Worm (Caenorhabditis elegans) whole organism, late embryonic: ENCODE results near the gene T09F5.1.
A peak's percentile ranks its signal among the peaks of the same experiment; 100 is the strongest.
"Not testable (repeated sequence)": the region's sequence is repeated elsewhere in the genome, so short reads cannot be mapped to it uniquely, and the experiment has no call there.

ENCODE experiments used
- F13H6.1 ChIP-seq: sonication (generic microtip); optimal IDR thresholded peaks from 2 replicates; lab custom pipeline; 2016; ENCODE audit warnings: missing genetic modification characterization, missing compliant biosample characterization
- K09A11.1 ChIP-seq: sonication (generic microtip); optimal IDR thresholded peaks from 2 replicates; lab custom pipeline; 2017; ENCODE audit warnings: antibody characterized with exemption, mild to moderate bottlenecking, missing genetic modification characterization, missing compliant biosample characterization; ENCODE audit not compliant: insufficient read depth
- T23F11.4 ChIP-seq: fragments of 200-800 bp; sonication (Bioruptor generic); optimal IDR thresholded peaks from 2 replicates; lab custom pipeline; 2018; ENCODE audit warnings: mild to moderate bottlenecking, missing genetic modification characterization, missing compliant biosample characterization
- Y22D7AL.16 ChIP-seq: sonication (generic microtip); optimal IDR thresholded peaks from 2 replicates; lab custom pipeline; 2016; ENCODE audit warnings: missing genetic modification characterization, missing compliant biosample characterization
- ama-1 ChIP-seq: fragments of 150-350 bp; optimal IDR thresholded peaks from 2 replicates; lab custom pipeline; 2014
- ceh-18 ChIP-seq: sonication (generic microtip); optimal IDR thresholded peaks from 2 replicates; lab custom pipeline; 2016; ENCODE audit warnings: missing genetic modification characterization, missing compliant biosample characterization
- ceh-19 ChIP-seq: fragments of 200-800 bp; sonication (Bioruptor generic); optimal IDR thresholded peaks from 2 replicates; lab custom pipeline; 2018; ENCODE audit warnings: mild to moderate bottlenecking, missing genetic modification characterization, missing compliant biosample characterization
- ceh-24 ChIP-seq: sonication (generic microtip); optimal IDR thresholded peaks from 2 replicates; lab custom pipeline; 2016; ENCODE audit warnings: mild to moderate bottlenecking, missing genetic modification characterization, missing compliant biosample characterization
- ceh-31 ChIP-seq: sonication (generic microtip); optimal IDR thresholded peaks from 2 replicates; lab custom pipeline; 2016; ENCODE audit warnings: missing genetic modification characterization, missing compliant biosample characterization
- ceh-34 ChIP-seq: sonication (generic microtip); optimal IDR thresholded peaks from 2 replicates; lab custom pipeline; 2016; ENCODE audit warnings: mild to moderate bottlenecking, missing genetic modification characterization, missing compliant biosample characterization
- ceh-45 ChIP-seq: fragments of 200-800 bp; sonication (Bioruptor generic); IDR thresholded peaks from 2 replicates; pipeline ENCODE4 v1.3.6; 2022; ENCODE audit warnings: missing genetic modification reagents, missing genetic modification characterization, missing compliant biosample characterization
- ceh-48 ChIP-seq: sonication (generic microtip); optimal IDR thresholded peaks from 2 replicates; lab custom pipeline; 2016; ENCODE audit warnings: missing genetic modification characterization, inconsistent platforms, missing compliant biosample characterization
- che-1 ChIP-seq: sonication (generic microtip); optimal IDR thresholded peaks from 2 replicates; lab custom pipeline; 2016; ENCODE audit warnings: mild to moderate bottlenecking, missing genetic modification characterization, missing compliant biosample characterization
- elt-2 ChIP-seq: sonication (generic microtip); optimal IDR thresholded peaks from 2 replicates; lab custom pipeline; 2016; ENCODE audit warnings: missing genetic modification reagents, missing genetic modification characterization, missing compliant biosample characterization
- elt-4 ChIP-seq: sonication (generic microtip); optimal IDR thresholded peaks from 2 replicates; lab custom pipeline; 2016; ENCODE audit warnings: missing genetic modification characterization, missing compliant biosample characterization
- ets-4 ChIP-seq: sonication (generic microtip); optimal IDR thresholded peaks from 2 replicates; lab custom pipeline; 2016; ENCODE audit warnings: missing genetic modification characterization, missing compliant biosample characterization
- eyg-1 ChIP-seq: sonication (generic microtip); optimal IDR thresholded peaks from 2 replicates; lab custom pipeline; 2016; ENCODE audit warnings: missing genotype, missing genetic modification characterization, missing compliant biosample characterization
- gmeb-2 ChIP-seq: sonication (generic microtip); optimal IDR thresholded peaks from 2 replicates; lab custom pipeline; 2016; ENCODE audit warnings: missing genetic modification characterization, inconsistent platforms, missing compliant biosample characterization
- hlh-13 ChIP-seq: fragments of 200-800 bp; sonication (Bioruptor generic); optimal IDR thresholded peaks from 2 replicates; lab custom pipeline; 2018; ENCODE audit warnings: mild to moderate bottlenecking, missing genetic modification characterization, missing compliant biosample characterization
- hlh-15 ChIP-seq: sonication (generic microtip); optimal IDR thresholded peaks from 2 replicates; lab custom pipeline; 2016; ENCODE audit warnings: missing genetic modification characterization, missing compliant biosample characterization
- hlh-8 ChIP-seq: sonication (generic microtip); optimal IDR thresholded peaks from 2 replicates; lab custom pipeline; 2016; ENCODE audit warnings: missing genotype, missing genetic modification characterization, missing compliant biosample characterization
- lin-11 ChIP-seq: fragments of 200-800 bp; sonication (Bioruptor generic); optimal IDR thresholded peaks from 2 replicates; lab custom pipeline; 2018; ENCODE audit warnings: mild to moderate bottlenecking, missing genetic modification characterization, missing compliant biosample characterization
- nhr-11 ChIP-seq: fragments of 150-350 bp; optimal IDR thresholded peaks from 2 replicates; lab custom pipeline; 2014; ENCODE audit warnings: missing biosample characterization, missing genetic modification characterization
- nhr-232 ChIP-seq: sonication (generic microtip); optimal IDR thresholded peaks from 2 replicates; lab custom pipeline; 2016; ENCODE audit warnings: missing genetic modification characterization, missing compliant biosample characterization
- npax-4 ChIP-seq: sonication (generic microtip); optimal IDR thresholded peaks from 2 replicates; lab custom pipeline; 2016; ENCODE audit warnings: missing genetic modification characterization, missing compliant biosample characterization
- odd-2 ChIP-seq: sonication (generic microtip); optimal IDR thresholded peaks from 2 replicates; lab custom pipeline; 2017; ENCODE audit warnings: antibody characterized with exemption, mild to moderate bottlenecking, missing genetic modification characterization, missing compliant biosample characterization
- pag-3 ChIP-seq: sonication (generic microtip); optimal IDR thresholded peaks from 2 replicates; lab custom pipeline; 2016; ENCODE audit warnings: missing compliant biosample characterization, missing genetic modification characterization, borderline replicate concordance
- pax-1 ChIP-seq: fragments of 150-350 bp; optimal IDR thresholded peaks from 2 replicates; lab custom pipeline; 2014; ENCODE audit warnings: missing biosample characterization, missing genetic modification characterization
- pha-2 ChIP-seq: sonication (generic microtip); optimal IDR thresholded peaks from 2 replicates; lab custom pipeline; 2017; ENCODE audit warnings: mild to moderate bottlenecking, missing genetic modification characterization, missing compliant biosample characterization
- pha-4 ChIP-seq: fragments of 150-350 bp; optimal IDR thresholded peaks from 2 replicates; lab custom pipeline; 2018; ENCODE audit warnings: missing biosample characterization, missing genetic modification reagents, missing genetic modification characterization
- pqm-1 ChIP-seq: sonication (generic microtip); optimal IDR thresholded peaks from 2 replicates; lab custom pipeline; 2016; ENCODE audit warnings: missing genetic modification characterization, missing compliant biosample characterization
- pros-1 ChIP-seq: fragments of 150-350 bp; optimal IDR thresholded peaks from 2 replicates; lab custom pipeline; 2014; ENCODE audit warnings: missing biosample characterization, missing genetic modification reagents, missing genetic modification characterization
- rnt-1 ChIP-seq: sonication (generic microtip); optimal IDR thresholded peaks from 2 replicates; lab custom pipeline; 2016; ENCODE audit warnings: missing genetic modification characterization, missing compliant biosample characterization
- sox-4 ChIP-seq: sonication (generic microtip); optimal IDR thresholded peaks from 2 replicates; lab custom pipeline; 2017; ENCODE audit warnings: mild to moderate bottlenecking, missing genetic modification characterization, inconsistent platforms, missing compliant biosample characterization
- tbx-7 ChIP-seq: sonication (generic microtip); optimal IDR thresholded peaks from 2 replicates; lab custom pipeline; 2016; ENCODE audit warnings: missing genotype, missing genetic modification characterization, missing compliant biosample characterization
- unc-3 ChIP-seq, 2 experiments: fragments of 200-800 bp in 1 of 2; sonication (Bioruptor generic) in 1 of 2; sonication (generic microtip) in 1 of 2; conservative IDR thresholded peaks in 1 of 2; optimal IDR thresholded peaks in 1 of 2; 2 replicates each; pipeline versions ENCODE4 v1.3.6 to Lab custom; 2016 to 2022; ENCODE audit warnings: missing compliant biosample characterization in 2 of 2, missing genetic modification characterization in 2 of 2, missing genetic modification reagents in 1 of 2
- unc-42 ChIP-seq: sonication (generic microtip); optimal IDR thresholded peaks from 2 replicates; lab custom pipeline; 2016; ENCODE audit warnings: missing genotype, missing genetic modification characterization, missing compliant biosample characterization
- unc-55 ChIP-seq: sonication (generic microtip); optimal IDR thresholded peaks from 2 replicates; lab custom pipeline; 2017; ENCODE audit warnings: missing biosample characterization, missing genetic modification reagents, missing genetic modification characterization
- unc-86 ChIP-seq: sonication (generic microtip); optimal IDR thresholded peaks from 2 replicates; lab custom pipeline; 2016; ENCODE audit warnings: missing genetic modification characterization, missing compliant biosample characterization
- ztf-16 ChIP-seq: sonication (generic microtip); optimal IDR thresholded peaks from 2 replicates; lab custom pipeline; 2017; ENCODE audit warnings: missing genetic modification characterization, missing compliant biosample characterization

T09F5.1 gene

ce11 chrV:15119517-15119916 lies 29.4 kb upstream of the T09F5.1 start, which contains the start of gene flor-1:
Gene flor-1, minus strand, starts transcription at chrV:15119617.
- TF ChIP-seq eyg-1 (no peak), hlh-13 (GFP tag; lab: Kevin White, UChicago) (no peak), unc-86 (tag; lab: Kevin White, UChicago) (no peak), pha-4 (tag; lab: Kevin White, UChicago) (no peak)

ce11 chrV:15125162-15125561 lies 23.7 kb upstream of the T09F5.1 start, which contains the start of gene ugt-30:
Gene ugt-30, minus strand, starts transcription at chrV:15125262.
- not testable (repeated sequence) for TF ChIP-seq rnt-1; pha-4 (tag; lab: Kevin White, UChicago); elt-4 (tag; lab: Kevin White, UChicago)

ce11 chrV:15127413-15127812 lies 21.5 kb upstream of the T09F5.1 start, which contains the start of gene srj-27:
Gene srj-27, minus strand, starts transcription at chrV:15127513.
- TF ChIP-seq pha-2 (tag; lab: Kevin White, UChicago) (no peak), ceh-34 (no peak), hlh-13 (GFP tag; lab: Kevin White, UChicago) (no peak), unc-55 (GFP tag; lab: Kevin White, UChicago) (no peak), gmeb-2 (tag; lab: Kevin White, UChicago) (no peak), nhr-232 (no peak), Y22D7AL.16 (tag; lab: Kevin White, UChicago) (no peak), pros-1 (tag; lab: Kevin White, UChicago) (no peak), T23F11.4 (GFP tag; lab: Kevin White, UChicago) (no peak), sox-4 (tag; lab: Kevin White, UChicago) (no peak), pqm-1 (tag; lab: Kevin White, UChicago) (no peak), pax-1 (no peak)
- TF ChIP-seq, all 69 proteins: peak for 0

ce11 chrV:15127955-15128354 lies 20.9 kb upstream of the T09F5.1 start, which contains the start of gene srr-7:
Gene srr-7, plus strand, starts transcription at chrV:15128255.
- TF ChIP-seq ceh-48 (tag; lab: Kevin White, UChicago) (no peak), pag-3 (tag; lab: Kevin White, UChicago) (no peak), lin-11 (tag; lab: Kevin White, UChicago) (no peak)
- TF ChIP-seq, all 69 proteins: peak for 0

- TF ChIP-seq ceh-19 (GFP tag; lab: Kevin White, UChicago) (no peak), pqm-1 (tag; lab: Kevin White, UChicago) (no peak)
Observed at ce11 chrV:15132423-15132822, 16.5 kb upstream of the T09F5.1 start, which contains the start of gene str-171. Gene str-171, minus strand, starts transcription at chrV:15132523.

- TF ChIP-seq odd-2 (tag; lab: Kevin White, UChicago) (no peak), ets-4 (tag; lab: Kevin White, UChicago) (no peak), che-1 (no peak), elt-2 (tag; lab: Kevin White, UChicago) (peak; percentile 92), ceh-31 (tag; lab: Kevin White, UChicago) (no peak)
Observed at ce11 chrV:15133812-15134211, 15.1 kb upstream of the T09F5.1 start.

- TF ChIP-seq lin-11 (tag; lab: Kevin White, UChicago) (no peak), ceh-34 (peak; percentile 10), K09A11.1 (no peak), ceh-45 (GFP tag; lab: Robert Waterston, UW) (no peak), unc-42 (tag; lab: Kevin White, UChicago) (peak; percentile 88), tbx-7 (tag; lab: Kevin White, UChicago) (no peak), F13H6.1 (no peak), hlh-13 (GFP tag; lab: Kevin White, UChicago) (no peak), ceh-31 (tag; lab: Kevin White, UChicago) (peak; percentile 91), ceh-18 (tag; lab: Kevin White, UChicago) (no peak), hlh-8 (tag; lab: Kevin White, UChicago) (no peak), npax-4 (tag; lab: Kevin White, UChicago) (no peak), hlh-15 (tag; lab: Kevin White, UChicago) (no peak), elt-4 (tag; lab: Kevin White, UChicago) (no peak), pax-1 (no peak), ceh-24 (tag; lab: Kevin White, UChicago) (no peak), ztf-16 (no peak), ama-1 (lab: Kevin White, UChicago) (no peak), nhr-11 (tag; lab: Kevin White, UChicago) (no peak), unc-3 (GFP tag; conservative IDR thresholded peaks at IDR 0.05; lab: Robert Waterston, UW) (no peak), unc-3 (tag; optimal IDR thresholded peaks at IDR 0.05; lab: Kevin White, UChicago) (peak; percentile 19), pha-2 (tag; lab: Kevin White, UChicago) (no peak)
Observed at ce11 chrV:15136772-15137171, 12.1 kb upstream of the T09F5.1 start, which contains the start of gene aipl-1. Gene aipl-1, minus strand, starts transcription at chrV:15136801.
